Worm (Caenorhabditis elegans) whole organism, L1 larva: ENCODE results near the gene Y22D7AR.7.

Source experiments
- C04F5.9 ChIP-seq: sonication (generic microtip); optimal IDR thresholded peaks from 2 replicates; lab custom pipeline; 2016; ENCODE audit warnings: missing genetic modification characterization, missing compliant biosample characterization
- Y116A8C.19 ChIP-seq: sonication (generic microtip); optimal IDR thresholded peaks from 2 replicates; lab custom pipeline; 2016; ENCODE audit warnings: missing compliant biosample characterization, missing genetic modification characterization, borderline replicate concordance
- aha-1 ChIP-seq: fragments of 150-350 bp; optimal IDR thresholded peaks from 2 replicates; lab custom pipeline; 2014; ENCODE audit warnings: missing biosample characterization, missing genetic modification characterization
- alr-1 ChIP-seq: fragments of 200-800 bp; sonication (Bioruptor generic); optimal IDR thresholded peaks from 2 replicates; lab custom pipeline; 2018; ENCODE audit warnings: borderline replicate concordance, mild to moderate bottlenecking, missing genetic modification characterization, missing compliant biosample characterization
- aly-2 ChIP-seq: fragments of 150-350 bp; optimal IDR thresholded peaks from 2 replicates; lab custom pipeline; 2014; ENCODE audit warnings: missing biosample characterization, missing genetic modification characterization
- ama-1 ChIP-seq: fragments of 150-350 bp; optimal IDR thresholded peaks from 2 replicates; lab custom pipeline; 2014
- blmp-1 ChIP-seq: fragments of 150-350 bp; optimal IDR thresholded peaks from 2 replicates; lab custom pipeline; 2014; ENCODE audit warnings: missing biosample characterization, missing genetic modification characterization
- ceh-63 ChIP-seq: fragments of 200-800 bp; sonication (Bioruptor generic); optimal IDR thresholded peaks from 2 replicates; lab custom pipeline; 2018; ENCODE audit warnings: mild to moderate bottlenecking, missing genetic modification characterization, missing compliant biosample characterization
- ceh-8 ChIP-seq: fragments of 200-800 bp; sonication (Bioruptor generic); optimal IDR thresholded peaks from 2 replicates; lab custom pipeline; 2018; ENCODE audit warnings: mild to moderate bottlenecking, missing genetic modification characterization, moderate library complexity, missing compliant biosample characterization
- ces-1 ChIP-seq: fragments of 150-350 bp; optimal IDR thresholded peaks from 2 replicates; lab custom pipeline; 2014; ENCODE audit warnings: missing biosample characterization, missing genetic modification reagents, missing genetic modification characterization
- efl-1 ChIP-seq, 4 experiments: fragments of 150-350 bp; optimal IDR thresholded peaks in 3 of 4; peaks in 1 of 4; 1 replicate in 1 of 4; 2 replicates in 3 of 4; lab custom pipeline; 2014; ENCODE audit warnings: missing biosample characterization in 2 of 4, missing genetic modification characterization in 2 of 4, missing genetic modification reagents in 2 of 4
- efl-3 ChIP-seq: fragments of 200-800 bp; sonication (Bioruptor generic); optimal IDR thresholded peaks from 2 replicates; lab custom pipeline; 2018; ENCODE audit warnings: mild to moderate bottlenecking, missing genetic modification characterization, missing compliant biosample characterization
- egl-27 ChIP-seq, 2 experiments: fragments of 150-350 bp in 1 of 2; sonication (generic microtip); optimal IDR thresholded peaks; 3 replicates each; lab custom pipeline; 2017 to 2018; ENCODE audit warnings: missing biosample characterization in 2 of 2, missing genetic modification characterization in 2 of 2, missing genetic modification reagents in 2 of 2
- elt-2 ChIP-seq: sonication (generic microtip); optimal IDR thresholded peaks from 2 replicates; lab custom pipeline; 2016; ENCODE audit warnings: missing genetic modification characterization, mild to moderate bottlenecking, inconsistent platforms, missing compliant biosample characterization, missing genetic modification reagents
- elt-3 ChIP-seq, 6 experiments: fragments of 150-350 bp in 1 of 6; sonication (generic microtip); optimal IDR thresholded peaks; 2 replicates each; lab custom pipeline; 2017 to 2018; ENCODE audit warnings: missing biosample characterization in 6 of 6, missing genetic modification characterization in 6 of 6, inconsistent platforms in 1 of 6
- ets-5 ChIP-seq: fragments of 200-800 bp; sonication (Bioruptor generic); IDR thresholded peaks from 2 replicates; pipeline ENCODE4 v1.3.6; 2022; ENCODE audit warnings: missing genetic modification characterization, missing compliant biosample characterization
- fos-1 ChIP-seq: fragments of 150-350 bp; optimal IDR thresholded peaks from 2 replicates; lab custom pipeline; 2014; ENCODE audit warnings: missing biosample characterization, missing genetic modification characterization
- hlh-4 ChIP-seq: sonication (generic microtip); optimal IDR thresholded peaks from 2 replicates; lab custom pipeline; 2016; ENCODE audit warnings: mild to moderate bottlenecking, missing genetic modification characterization, missing compliant biosample characterization
- hpl-2 ChIP-seq: fragments of 150-350 bp; optimal IDR thresholded peaks from 2 replicates; lab custom pipeline; 2014; ENCODE audit warnings: missing biosample characterization, missing genetic modification reagents, missing genetic modification characterization
- isw-1 ChIP-seq: fragments of 200-800 bp; sonication (Bioruptor generic); IDR thresholded peaks from 2 replicates; pipeline ENCODE4 v1.3.6; 2022; ENCODE audit warnings: missing genetic modification characterization, missing compliant biosample characterization
- lin-35 ChIP-seq, 2 experiments: fragments of 150-350 bp; optimal IDR thresholded peaks; 2 replicates each; lab custom pipeline; 2014; ENCODE audit warnings: missing biosample characterization in 2 of 2, missing genetic modification characterization in 2 of 2, missing genetic modification reagents in 2 of 2
- lin-39 ChIP-seq: fragments of 150-350 bp; optimal IDR thresholded peaks from 2 replicates; lab custom pipeline; 2014; ENCODE audit warnings: missing biosample characterization, missing genetic modification reagents, missing genetic modification characterization
- lsy-2 ChIP-seq, 2 experiments: fragments of 150-350 bp; optimal IDR thresholded peaks; 2 replicates each; lab custom pipeline; 2014; ENCODE audit warnings: missing biosample characterization in 2 of 2, missing genetic modification characterization in 2 of 2
- mab-9 ChIP-seq: fragments of 200-800 bp; sonication (Bioruptor generic); IDR thresholded peaks from 2 replicates; pipeline ENCODE4 v1.3.6; 2022; ENCODE audit warnings: missing genetic modification reagents, missing genetic modification characterization, missing compliant biosample characterization
- nhr-19 ChIP-seq: fragments of 200-800 bp; sonication (Bioruptor generic); conservative IDR thresholded peaks from 2 replicates; pipeline ENCODE4 v1.3.6; 2022; ENCODE audit warnings: missing genetic modification characterization, missing compliant biosample characterization
- nhr-20 ChIP-seq: sonication (generic microtip); optimal IDR thresholded peaks from 2 replicates; lab custom pipeline; 2016; ENCODE audit warnings: mild to moderate bottlenecking, missing genetic modification characterization, missing compliant biosample characterization
- nhr-28 ChIP-seq: fragments of 150-350 bp; optimal IDR thresholded peaks from 2 replicates; lab custom pipeline; 2014; ENCODE audit warnings: missing biosample characterization, missing genetic modification characterization
- nhr-47 ChIP-seq: sonication (generic microtip); optimal IDR thresholded peaks from 2 replicates; lab custom pipeline; 2016; ENCODE audit warnings: mild to moderate bottlenecking, missing genetic modification characterization, moderate library complexity, missing compliant biosample characterization
- nhr-71 ChIP-seq: sonication (generic microtip); optimal IDR thresholded peaks from 2 replicates; lab custom pipeline; 2016; ENCODE audit warnings: mild to moderate bottlenecking, missing genetic modification characterization, moderate library complexity, missing compliant biosample characterization
- nhr-77 ChIP-seq: fragments of 150-350 bp; optimal IDR thresholded peaks from 2 replicates; lab custom pipeline; 2014; ENCODE audit warnings: missing biosample characterization, missing genetic modification characterization
- nhr-85 ChIP-seq: sonication (generic microtip); peaks from one replicate; lab custom pipeline; 2016; ENCODE audit warnings: missing genetic modification characterization, inconsistent platforms, missing compliant biosample characterization
- pqm-1 ChIP-seq: sonication (generic microtip); optimal IDR thresholded peaks from 3 replicates; lab custom pipeline; 2017; ENCODE audit warnings: missing biosample characterization, missing genetic modification characterization
- skn-1 ChIP-seq: fragments of 150-350 bp; optimal IDR thresholded peaks from 2 replicates; lab custom pipeline; 2014; ENCODE audit warnings: missing biosample characterization, missing genetic modification characterization
- snpc-4 ChIP-seq: fragments of 150-350 bp; optimal IDR thresholded peaks from 2 replicates; lab custom pipeline; 2014; ENCODE audit warnings: missing biosample characterization, missing genetic modification characterization
- sptf-1 ChIP-seq: fragments of 150-350 bp; optimal IDR thresholded peaks from 2 replicates; lab custom pipeline; 2014; ENCODE audit warnings: missing biosample characterization, missing genetic modification characterization
- tbx-2 ChIP-seq: sonication (generic microtip); optimal IDR thresholded peaks from 2 replicates; lab custom pipeline; 2016; ENCODE audit warnings: missing genetic modification characterization, missing compliant biosample characterization
- tlp-1 ChIP-seq: fragments of 150-350 bp; optimal IDR thresholded peaks from 2 replicates; lab custom pipeline; 2014; ENCODE audit warnings: missing biosample characterization, missing genetic modification characterization
- unc-30 ChIP-seq: sonication (generic microtip); optimal IDR thresholded peaks from 2 replicates; lab custom pipeline; 2017; ENCODE audit warnings: missing biosample characterization, missing genetic modification characterization
- unc-62 ChIP-seq: fragments of 150-350 bp; optimal IDR thresholded peaks from 2 replicates; lab custom pipeline; 2014; ENCODE audit warnings: missing biosample characterization, missing genetic modification reagents, missing genetic modification characterization
- unc-86 ChIP-seq: sonication (generic microtip); optimal IDR thresholded peaks from 2 replicates; lab custom pipeline; 2016; ENCODE audit warnings: missing genetic modification characterization, missing compliant biosample characterization
- vab-15 ChIP-seq: sonication (generic microtip); optimal IDR thresholded peaks from 2 replicates; lab custom pipeline; 2017; ENCODE audit warnings: missing genotype, mild to moderate bottlenecking, missing genetic modification characterization, missing compliant biosample characterization
- xbp-1 ChIP-seq: sonication (generic microtip); optimal IDR thresholded peaks from 2 replicates; lab custom pipeline; 2016; ENCODE audit warnings: missing genetic modification characterization, missing compliant biosample characterization
- zag-1 ChIP-seq: fragments of 150-350 bp; optimal IDR thresholded peaks from 2 replicates; lab custom pipeline; 2014; ENCODE audit warnings: missing biosample characterization, missing genetic modification characterization
- zip-4 ChIP-seq: fragments of 200-800 bp; sonication (Bioruptor generic); optimal IDR thresholded peaks from 2 replicates; lab custom pipeline; 2018; ENCODE audit warnings: mild to moderate bottlenecking, missing genetic modification characterization, moderate library complexity, missing compliant biosample characterization

Gene Y22D7AR.7

DNA sequence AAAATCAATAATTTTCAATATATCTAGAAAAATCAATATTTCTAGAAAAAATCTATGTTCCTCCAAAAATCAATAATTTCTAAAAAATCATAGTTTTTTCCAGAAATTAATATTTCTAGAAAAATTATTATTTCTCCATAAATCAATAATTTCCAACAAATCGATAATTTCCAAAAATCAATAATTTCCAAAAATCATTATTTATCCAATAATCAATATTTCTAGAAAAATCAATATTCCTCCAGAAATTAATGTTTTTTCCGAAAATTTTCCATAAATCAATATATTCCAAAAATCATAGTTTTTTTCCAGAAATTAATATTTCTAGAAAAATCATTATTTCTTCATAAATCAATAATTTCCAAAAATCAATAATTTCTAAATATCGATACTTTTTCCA, 24.8 kb downstream of the Y22D7AR.7 start:
- TF ChIP-seq zip-4 (GFP tag; lab: Kevin White, UChicago) = no peak
- TF ChIP-seq nhr-85 = no peak
- no peak for TF ChIP-seq nhr-19 (GFP tag; lab: Robert Waterston, UW)
- no peak for TF ChIP-seq blmp-1
- no peak for TF ChIP-seq alr-1 (tag; lab: Kevin White, UChicago)
- no peak for TF ChIP-seq tlp-1 (tag; lab: Kevin White, UChicago)
- no peak for TF ChIP-seq unc-86 (tag; lab: Kevin White, UChicago)
- no peak for TF ChIP-seq lin-39 (tag; lab: Kevin White, UChicago)
- no peak for TF ChIP-seq nhr-77 (tag; lab: Kevin White, UChicago)
- TF ChIP-seq efl-3 = no peak
- no peak for TF ChIP-seq efl-1 (optimal IDR thresholded peaks at IDR 0.05; lab: Kevin White, UChicago)
- no peak for TF ChIP-seq efl-1 (GFP tag; optimal IDR thresholded peaks at IDR 0.05 in 1 of 2; lab: Kevin White, UChicago)
- TF ChIP-seq elt-2 (tag; lab: Kevin White, UChicago) = no peak
- TF ChIP-seq elt-3 (tag; optimal IDR thresholded peaks at IDR 0.05; lab: Kevin White, UChicago) = no peak
- no peak for TF ChIP-seq pqm-1 (tag; lab: Kevin White, UChicago)
- no peak for TF ChIP-seq fos-1 (tag; lab: Kevin White, UChicago)
- no peak for TF ChIP-seq hlh-4 (tag; lab: Kevin White, UChicago)
- TF ChIP-seq skn-1 (tag; lab: Kevin White, UChicago) = no peak
- no peak for TF ChIP-seq C04F5.9 (tag; lab: Kevin White, UChicago)
- no peak for TF ChIP-seq isw-1 (GFP tag; lab: Robert Waterston, UW)
- no peak for TF ChIP-seq aha-1 (tag; lab: Kevin White, UChicago)

DNA sequence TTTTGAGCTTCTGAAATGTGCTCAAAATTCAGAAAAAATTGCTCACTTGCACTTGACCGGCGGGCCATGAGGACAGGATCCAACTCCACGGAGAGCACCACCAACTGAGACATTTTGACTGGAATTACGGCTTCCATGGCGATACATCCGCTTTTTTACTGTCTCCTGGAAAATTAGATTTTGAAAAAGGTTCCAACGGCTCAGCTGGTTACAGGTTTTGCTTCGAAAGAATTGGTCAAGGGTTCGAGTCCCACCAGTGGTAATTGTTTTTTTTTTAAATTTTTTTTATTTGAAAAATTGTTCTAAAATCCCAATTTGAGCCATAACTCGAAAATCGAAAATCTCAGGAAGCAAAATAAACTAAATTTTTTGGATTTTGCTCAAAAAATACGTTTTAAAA, 25.5 kb downstream of the Y22D7AR.7 start:
- TF ChIP-seq nhr-85 = peak; percentile 15
- no peak for TF ChIP-seq sptf-1 (tag; lab: Kevin White, UChicago)
- TF ChIP-seq nhr-28 = no peak
- no peak for TF ChIP-seq ama-1 (lab: Kevin White, UChicago)
- TF ChIP-seq, all 84 proteins: peak for 1

DNA sequence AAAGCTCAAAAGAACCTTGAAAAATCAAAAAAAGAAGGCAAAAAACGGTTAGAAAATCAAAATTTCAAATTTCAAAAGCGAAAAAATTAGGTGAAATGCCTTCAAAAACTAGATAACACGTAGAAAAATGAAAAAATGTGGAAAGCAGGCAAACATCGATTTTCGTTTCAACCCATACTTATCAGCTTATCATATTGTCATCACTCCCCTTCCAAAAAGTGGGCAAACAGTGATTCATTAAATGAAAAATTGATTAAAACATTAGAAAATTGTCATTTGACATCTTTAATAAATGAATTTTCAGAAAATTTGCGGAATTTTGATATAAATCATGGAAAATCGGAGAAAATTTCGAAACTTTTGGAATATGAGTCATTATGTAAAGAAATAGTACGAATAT, 26.9 kb downstream of the Y22D7AR.7 start:
- TF ChIP-seq efl-1 (optimal IDR thresholded peaks at IDR 0.05; lab: Kevin White, UChicago) = no peak
- peak in 1 of 2 experiments; percentile 20 for TF ChIP-seq efl-1 (GFP tag; optimal IDR thresholded peaks at IDR 0.05 in 1 of 2; lab: Kevin White, UChicago)
- TF ChIP-seq egl-27 (tag; optimal IDR thresholded peaks at IDR 0.05; lab: Kevin White, UChicago) = no peak
- no peak for TF ChIP-seq unc-62
- no peak for TF ChIP-seq ces-1 (GFP tag; lab: Kevin White, UChicago)
- no peak for TF ChIP-seq aly-2 (tag; lab: Kevin White, UChicago)
- peak; percentile 28 for TF ChIP-seq elt-2 (tag; lab: Kevin White, UChicago)
- no peak for TF ChIP-seq mab-9
- no peak for TF ChIP-seq vab-15 (tag; lab: Kevin White, UChicago)
- no peak for TF ChIP-seq ets-5 (GFP tag; lab: Robert Waterston, UW)

DNA sequence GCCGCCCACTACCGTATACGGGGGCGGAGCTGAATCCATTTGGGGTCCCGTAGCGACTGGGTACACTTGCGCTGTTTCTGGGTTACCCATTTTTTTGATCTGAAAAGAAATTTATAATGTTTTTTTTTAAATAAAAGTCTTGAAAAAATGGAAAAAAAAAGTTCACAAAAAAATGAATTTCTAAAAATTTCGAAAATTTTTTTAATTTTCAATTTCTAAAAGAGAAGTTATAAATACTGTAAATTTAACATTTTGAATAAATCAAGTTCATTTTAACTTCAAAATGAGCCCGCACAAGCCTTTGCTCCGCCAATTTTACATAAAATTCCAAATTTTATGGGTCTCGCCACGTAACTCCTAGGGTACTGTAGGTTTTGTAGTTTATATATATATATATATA, 28.1 kb downstream of the Y22D7AR.7 start, which contains the start of gene Y22D7AL.15:
Gene Y22D7AL.15 (minus strand): TSS at position 101 of the 400 bp plus-strand sequence.
- TF ChIP-seq tbx-2 (tag; lab: Kevin White, UChicago) (no peak), unc-30 (no peak), unc-86 (tag; lab: Kevin White, UChicago) (no peak), hpl-2 (GFP tag; lab: Kevin White, UChicago) (no peak), efl-1 (optimal IDR thresholded peaks at IDR 0.05; lab: Kevin White, UChicago) (no peak), efl-1 (GFP tag; optimal IDR thresholded peaks at IDR 0.05 in 1 of 2; lab: Kevin White, UChicago) (no peak), sptf-1 (tag; lab: Kevin White, UChicago) (no peak), nhr-47 (tag; lab: Kevin White, UChicago) (no peak)

DNA sequence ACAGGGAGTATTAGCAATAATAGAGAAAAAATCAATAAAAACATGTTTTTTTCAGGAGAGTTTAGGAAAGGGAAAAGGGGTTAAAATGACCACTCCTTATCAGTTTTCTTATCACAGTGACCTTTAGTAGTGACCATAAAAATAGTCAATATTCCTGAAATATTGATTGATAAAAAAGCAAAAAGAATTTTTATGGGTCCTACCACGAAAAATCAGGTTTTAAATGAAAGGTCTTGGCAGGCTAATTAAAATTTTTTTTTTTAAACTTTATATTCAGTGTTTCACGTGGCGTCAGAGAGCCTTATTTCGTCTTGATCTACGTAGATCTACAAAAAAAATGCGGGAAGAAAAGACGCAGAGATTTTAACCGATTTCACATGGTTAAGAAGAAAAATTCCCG, 30.5 kb downstream of the Y22D7AR.7 start, which contains the start of gene cht-4:
Gene cht-4 (minus strand): TSS at position 101 of the 400 bp plus-strand sequence.
- TF ChIP-seq zag-1 (tag; lab: Kevin White, UChicago) (no peak), snpc-4 (tag; lab: Kevin White, UChicago) (no peak), Y116A8C.19 (tag; lab: Kevin White, UChicago) (no peak), lsy-2 (tag; optimal IDR thresholded peaks at IDR 0.05; lab: Kevin White, UChicago) (no peak), nhr-20 (no peak), ceh-8 (GFP tag; lab: Kevin White, UChicago) (no peak), xbp-1 (tag; lab: Kevin White, UChicago) (no peak), lin-35 (GFP tag; optimal IDR thresholded peaks at IDR 0.05; lab: Kevin White, UChicago) (no peak), sptf-1 (tag; lab: Kevin White, UChicago) (no peak), ceh-63 (no peak), nhr-71 (tag; lab: Kevin White, UChicago) (no peak)
- TF ChIP-seq, all 84 proteins: peak for 0
